Worm (Caenorhabditis elegans): ENCODE data around the gene gst-3.

The gst-3 gene

DNA sequence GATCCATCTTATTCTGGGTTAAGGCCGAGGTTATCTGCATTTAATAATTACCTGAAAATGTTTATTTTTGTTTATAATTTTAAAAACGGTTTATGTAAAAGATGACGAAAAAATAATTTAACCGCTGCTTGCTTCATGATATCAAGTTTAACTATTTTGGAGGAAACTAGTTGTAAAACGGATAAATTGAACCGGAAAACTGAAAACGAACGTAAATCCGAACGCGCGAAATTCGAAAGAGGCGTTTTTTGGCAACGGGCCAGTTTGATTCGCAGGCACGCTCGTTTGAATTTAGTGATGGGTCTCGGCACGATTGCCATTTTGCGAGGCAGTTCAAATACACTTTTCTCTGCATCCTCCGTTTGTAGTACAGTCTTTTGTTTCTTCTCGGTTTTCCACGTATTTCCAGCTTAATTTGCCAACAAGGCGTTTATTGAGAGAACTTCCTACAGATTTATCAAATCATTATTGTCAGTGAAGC lies 11.1 kb downstream of the gst-3 start, which contains the start of the genes gtbp-1 and K08F4.3:
Gene gtbp-1 (minus strand): TSS at position 51 of the 481 bp plus-strand sequence.
Gene K08F4.3 (plus strand): TSS at position 352 of the 481 bp plus-strand sequence.
- TF ChIP-seq mdl-1 (tag; optimal IDR thresholded peaks at IDR 0.05) (peak in 1 of 2 experiments; percentile 8), nhr-6 (tag; optimal IDR thresholded peaks at IDR 0.05) (peak; percentile 69), nhr-10 (tag; optimal IDR thresholded peaks at IDR 0.05) (no peak), F44E2.7 (GFP tag; IDR thresholded peaks at IDR 0.05) (no peak), vab-7 (GFP tag; IDR thresholded peaks at IDR 0.05) (no peak; the same call in 1 of the 2 replicates), lin-13 (GFP tag; optimal IDR thresholded peaks at IDR 0.05) (peak; percentile 55), ceh-82 (tag; optimal IDR thresholded peaks at IDR 0.05) (no peak), lin-38 (GFP tag; IDR thresholded peaks at IDR 0.05) (no peak; the same call in 1 of the 2 replicates), egl-43 (GFP tag; IDR thresholded peaks at IDR 0.05) (no peak), nhr-111 (GFP tag; optimal IDR thresholded peaks at IDR 0.05) (no peak), egl-27 (tag; optimal IDR thresholded peaks at IDR 0.05) (no peak), ceh-28 (tag; optimal IDR thresholded peaks at IDR 0.05) (no peak), unc-130 (GFP tag; optimal IDR thresholded peaks at IDR 0.05) (peak; percentile 32), aha-1 (tag) (peak; percentile 98), spr-3 (GFP tag; optimal IDR thresholded peaks at IDR 0.05) (no peak), zfp-2 (tag; optimal IDR thresholded peaks at IDR 0.05) (peak; percentile 72), mxl-3 (GFP tag; optimal IDR thresholded peaks at IDR 0.05) (peak; percentile 13), zag-1 (tag; optimal IDR thresholded peaks at IDR 0.05) (no peak), ceh-20 (GFP tag; IDR thresholded peaks at IDR 0.05) (0 out of 2 replicates have a peak, but pooled peaks have one; percentile 22), nhr-25 (tag; optimal IDR thresholded peaks at IDR 0.05; ENCODE audit: borderline replicate concordance, insufficient read depth) (no peak), ZK546.5 (tag; optimal IDR thresholded peaks at IDR 0.05) (peak in 1 of 2 experiments; percentile 85), hmg-1.1 (GFP tag; IDR thresholded peaks at IDR 0.05) (no peak; the same call in 1 of the 2 replicates), snpc-1.2 (GFP tag; IDR thresholded peaks at IDR 0.05) (no peak), dpl-1 (GFP tag; optimal IDR thresholded peaks at IDR 0.05) (peak; percentile 90), daf-19 (GFP tag; conservative IDR thresholded peaks at IDR 0.05) (no peak), ama-1 (optimal IDR thresholded peaks at IDR 0.05) (peak; percentile 16), set-16 (GFP tag; IDR thresholded peaks at IDR 0.05) (no peak), Y75B8A.6 (GFP tag; IDR thresholded peaks at IDR 0.05) (no peak), zfp-3 (GFP tag; conservative IDR thresholded peaks at IDR 0.05) (no peak), T26A8.4 (GFP tag; IDR thresholded peaks at IDR 0.05) (no peak), nhr-11 (tag; optimal IDR thresholded peaks at IDR 0.05) (peak; percentile 60), nhr-77 (tag; optimal IDR thresholded peaks at IDR 0.05) (peak; percentile 66), Y5F2A.4 (GFP tag; optimal IDR thresholded peaks at IDR 0.05) (no peak), rbr-2 (tag; optimal IDR thresholded peaks at IDR 0.05) (peak; percentile 57), hlh-30 (tag; optimal IDR thresholded peaks at IDR 0.05; ENCODE audit: insufficient read depth) (no peak), pha-4 (GFP tag; IDR thresholded peaks at IDR 0.05) (no peak), pha-4 (tag; optimal IDR thresholded peaks at IDR 0.05) (peak; percentile 59), ceh-62 (tag; optimal IDR thresholded peaks at IDR 0.05) (no peak), mes-2 (tag; optimal IDR thresholded peaks at IDR 0.05; ENCODE audit: poor library complexity, severe bottlenecking) (no peak), dve-1 (tag; optimal IDR thresholded peaks at IDR 0.05; ENCODE audit: insufficient read depth) (no peak)

DNA sequence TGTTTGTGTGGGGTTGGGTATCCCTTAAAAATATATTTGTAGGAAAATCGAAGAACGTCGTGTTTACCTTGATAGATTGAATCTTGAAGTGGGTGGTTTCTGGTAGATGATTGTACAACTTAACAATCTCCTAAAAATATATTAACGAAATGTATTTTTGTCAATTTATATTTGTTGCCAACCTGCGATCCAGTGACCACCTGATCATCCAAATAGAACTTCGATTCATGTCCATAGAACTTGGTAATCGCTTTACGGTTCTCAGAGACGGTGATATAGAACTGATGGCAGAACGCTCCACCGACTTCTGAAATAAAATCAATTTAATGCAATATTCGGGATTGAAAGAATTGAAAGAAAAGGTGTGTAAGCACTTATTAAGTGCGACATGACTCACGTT lies 11.6 kb downstream of the gst-3 start:
- TF ChIP-seq rbr-2 (tag; optimal IDR thresholded peaks at IDR 0.05) (no peak), aha-1 (tag) (peak; percentile 60)

All from whole organism, L4 larva.